Worm (Caenorhabditis elegans) whole organism, mixed stage, embryonic: ENCODE measurements around the gene zipt-13.

Source experiments
- M03D4.4 ChIP-seq: sonication (generic microtip); optimal IDR thresholded peaks from 2 replicates; lab custom pipeline; 2017; ENCODE audit warnings: mild to moderate bottlenecking, missing genetic modification characterization, missing compliant biosample characterization
- bed-3 ChIP-seq: fragments of 200-800 bp; sonication (Bioruptor generic); optimal IDR thresholded peaks from 3 replicates; lab custom pipeline; 2018; ENCODE audit warnings: mild to moderate bottlenecking, missing genetic modification characterization, moderate library complexity, missing compliant biosample characterization
- blmp-1 ChIP-seq: fragments of 150-350 bp; optimal IDR thresholded peaks from 2 replicates; lab custom pipeline; 2014; ENCODE audit warnings: missing biosample characterization, missing genetic modification characterization
- ceh-39 ChIP-seq: fragments of 150-350 bp; optimal IDR thresholded peaks from 2 replicates; lab custom pipeline; 2014; ENCODE audit warnings: missing biosample characterization, missing genetic modification characterization
- ceh-43 ChIP-seq: fragments of 200-800 bp; sonication (Bioruptor generic); optimal IDR thresholded peaks from 2 replicates; lab custom pipeline; 2018; ENCODE audit warnings: mild to moderate bottlenecking, missing genetic modification characterization, moderate library complexity, missing compliant biosample characterization
- ceh-83 ChIP-seq: fragments of 200-800 bp; sonication (Bioruptor generic); optimal IDR thresholded peaks from 2 replicates; lab custom pipeline; 2018; ENCODE audit warnings: mild to moderate bottlenecking, missing genetic modification characterization, missing compliant biosample characterization
- ces-1 ChIP-seq: fragments of 150-350 bp; optimal IDR thresholded peaks from 2 replicates; lab custom pipeline; 2014; ENCODE audit warnings: missing biosample characterization, missing genetic modification reagents, missing genetic modification characterization
- drap-1 ChIP-seq: fragments of 200-800 bp; sonication (Bioruptor generic); optimal IDR thresholded peaks from 3 replicates; lab custom pipeline; 2018; ENCODE audit warnings: mild to moderate bottlenecking, missing genetic modification characterization, missing compliant biosample characterization
- elt-1 ChIP-seq: sonication (generic microtip); optimal IDR thresholded peaks from 2 replicates; lab custom pipeline; 2017; ENCODE audit warnings: missing genetic modification characterization, mild to moderate bottlenecking, missing compliant biosample characterization, antibody characterized with exemption, moderate library complexity, borderline replicate concordance; ENCODE audit not compliant: insufficient read depth
- elt-3 ChIP-seq: fragments of 150-350 bp; optimal IDR thresholded peaks from 2 replicates; lab custom pipeline; 2014; ENCODE audit warnings: missing biosample characterization, missing genetic modification characterization
- flh-1 ChIP-seq: fragments of 200-800 bp; sonication (Bioruptor generic); optimal IDR thresholded peaks from 2 replicates; lab custom pipeline; 2018; ENCODE audit warnings: mild to moderate bottlenecking, missing genetic modification characterization, moderate library complexity, missing compliant biosample characterization
- ham-2 ChIP-seq: fragments of 200-800 bp; sonication (Bioruptor generic); optimal IDR thresholded peaks from 2 replicates; lab custom pipeline; 2018; ENCODE audit warnings: mild to moderate bottlenecking, missing genetic modification characterization, missing compliant biosample characterization
- lin-13 ChIP-seq: fragments of 150-350 bp; optimal IDR thresholded peaks from 2 replicates; lab custom pipeline; 2014; ENCODE audit warnings: missing biosample characterization, missing genetic modification characterization
- lin-32 ChIP-seq: fragments of 200-800 bp; sonication (Bioruptor generic); optimal IDR thresholded peaks from 2 replicates; lab custom pipeline; 2018; ENCODE audit warnings: mild to moderate bottlenecking, missing genetic modification characterization, missing compliant biosample characterization
- lsy-2 ChIP-seq: fragments of 150-350 bp; optimal IDR thresholded peaks from 2 replicates; lab custom pipeline; 2014; ENCODE audit warnings: missing biosample characterization, missing genetic modification characterization
- mab-5 ChIP-seq: fragments of 150-350 bp; optimal IDR thresholded peaks from 2 replicates; lab custom pipeline; 2014; ENCODE audit warnings: missing biosample characterization, missing genetic modification characterization
- mep-1 ChIP-seq: fragments of 150-350 bp; optimal IDR thresholded peaks from 2 replicates; lab custom pipeline; 2017; ENCODE audit warnings: missing biosample characterization, missing genetic modification reagents, missing genetic modification characterization, inconsistent platforms
- mls-2 ChIP-seq: sonication (generic microtip); optimal IDR thresholded peaks from 2 replicates; lab custom pipeline; 2016; ENCODE audit warnings: mild to moderate bottlenecking, missing genetic modification characterization, moderate library complexity, missing compliant biosample characterization
- nhr-12 ChIP-seq: fragments of 150-350 bp; optimal IDR thresholded peaks from 2 replicates; lab custom pipeline; 2014; ENCODE audit warnings: missing biosample characterization, missing genetic modification characterization
- nhr-2 ChIP-seq: fragments of 150-350 bp; optimal IDR thresholded peaks from 2 replicates; lab custom pipeline; 2014; ENCODE audit warnings: missing biosample characterization, missing genetic modification characterization
- nhr-237 ChIP-seq: fragments of 150-350 bp; optimal IDR thresholded peaks from 2 replicates; lab custom pipeline; 2014; ENCODE audit warnings: missing biosample characterization, missing genetic modification characterization
- nhr-28 ChIP-seq: fragments of 150-350 bp; optimal IDR thresholded peaks from 2 replicates; lab custom pipeline; 2014; ENCODE audit warnings: missing biosample characterization, missing genetic modification characterization
- nhr-76 ChIP-seq: sonication (generic microtip); optimal IDR thresholded peaks from 2 replicates; lab custom pipeline; 2017; ENCODE audit warnings: missing biosample characterization, missing genetic modification characterization
- pha-4 ChIP-seq: fragments of 150-350 bp; optimal IDR thresholded peaks from 2 replicates; lab custom pipeline; 2018; ENCODE audit warnings: missing biosample characterization, missing genetic modification reagents, missing genetic modification characterization
- sem-2 ChIP-seq: fragments of 200-800 bp; sonication (Bioruptor generic); optimal IDR thresholded peaks from 2 replicates; lab custom pipeline; 2018; ENCODE audit warnings: mild to moderate bottlenecking, missing genetic modification characterization, missing compliant biosample characterization
- snpc-4 ChIP-seq: fragments of 150-350 bp; optimal IDR thresholded peaks from 2 replicates; lab custom pipeline; 2014; ENCODE audit warnings: missing biosample characterization, missing genetic modification characterization
- tbx-8 ChIP-seq: fragments of 200-800 bp; sonication (Bioruptor generic); optimal IDR thresholded peaks from 2 replicates; lab custom pipeline; 2018; ENCODE audit warnings: mild to moderate bottlenecking, missing genetic modification characterization, moderate library complexity, missing compliant biosample characterization
- unc-120 ChIP-seq: sonication (generic microtip); optimal IDR thresholded peaks from 2 replicates; lab custom pipeline; 2017; ENCODE audit warnings: missing genetic modification characterization, missing compliant biosample characterization; ENCODE audit not compliant: poor library complexity, severe bottlenecking
- unc-39 ChIP-seq: fragments of 150-350 bp; optimal IDR thresholded peaks from 2 replicates; lab custom pipeline; 2014; ENCODE audit warnings: missing biosample characterization, missing genetic modification characterization
- unc-62 ChIP-seq: fragments of 150-350 bp; optimal IDR thresholded peaks from 2 replicates; lab custom pipeline; 2014; ENCODE audit warnings: missing biosample characterization, missing genetic modification reagents, missing genetic modification characterization
- ztf-11 ChIP-seq: fragments of 150-350 bp; optimal IDR thresholded peaks from 2 replicates; lab custom pipeline; 2014; ENCODE audit warnings: missing biosample characterization, missing genetic modification characterization

Gene zipt-13

DNA sequence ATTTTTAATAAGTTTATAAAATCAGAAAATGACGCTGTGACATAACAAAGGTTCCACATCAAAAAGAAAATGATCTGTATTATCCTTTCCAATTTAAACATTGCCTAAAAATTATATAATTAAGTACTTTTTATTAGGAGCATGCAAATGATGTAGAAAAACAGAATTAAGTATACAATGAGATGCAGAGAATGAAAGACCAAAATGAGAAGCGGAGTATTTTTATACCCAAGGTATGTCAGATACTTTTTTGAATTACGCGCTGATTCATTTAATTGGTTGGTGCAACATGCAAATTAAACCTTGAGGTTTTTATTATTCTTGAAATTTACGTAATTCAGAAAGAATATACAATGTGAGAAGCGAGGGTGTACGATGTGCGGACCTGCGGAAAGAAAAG, 23.3 kb upstream of the zipt-13 start, which contains the start of gene C32A9.1:
Gene C32A9.1, minus strand, starts transcription at position 101 of the 400 bp plus-strand sequence.
- TF ChIP-seq unc-120 (tag; lab: Kevin White, UChicago), result no peak
- TF ChIP-seq mep-1 (tag; lab: Kevin White, UChicago), result no peak
- TF ChIP-seq mls-2 (tag; lab: Kevin White, UChicago), result no peak
- no peak for TF ChIP-seq ceh-43 (GFP tag; lab: Kevin White, UChicago)
- TF ChIP-seq blmp-1 (tag; lab: Kevin White, UChicago), result no peak
- no peak for TF ChIP-seq lsy-2 (tag; lab: Kevin White, UChicago)
- no peak for TF ChIP-seq ceh-39 (tag; lab: Kevin White, UChicago)
- no peak for TF ChIP-seq unc-39 (tag; lab: Kevin White, UChicago)
- no peak for TF ChIP-seq nhr-237
- TF ChIP-seq nhr-76 (tag; lab: Kevin White, UChicago), result no peak
- TF ChIP-seq flh-1 (GFP tag; lab: Kevin White, UChicago), result no peak
- TF ChIP-seq drap-1 (GFP tag; lab: Kevin White, UChicago), result no peak
- no peak for TF ChIP-seq nhr-28
- TF ChIP-seq ceh-83 (GFP tag; lab: Kevin White, UChicago), result no peak
- no peak for TF ChIP-seq ham-2 (GFP tag; lab: Kevin White, UChicago)
- no peak for TF ChIP-seq ces-1 (GFP tag; lab: Kevin White, UChicago)
- TF ChIP-seq M03D4.4 (tag; lab: Kevin White, UChicago), result no peak
- no peak for TF ChIP-seq pha-4 (tag; lab: Kevin White, UChicago)

DNA sequence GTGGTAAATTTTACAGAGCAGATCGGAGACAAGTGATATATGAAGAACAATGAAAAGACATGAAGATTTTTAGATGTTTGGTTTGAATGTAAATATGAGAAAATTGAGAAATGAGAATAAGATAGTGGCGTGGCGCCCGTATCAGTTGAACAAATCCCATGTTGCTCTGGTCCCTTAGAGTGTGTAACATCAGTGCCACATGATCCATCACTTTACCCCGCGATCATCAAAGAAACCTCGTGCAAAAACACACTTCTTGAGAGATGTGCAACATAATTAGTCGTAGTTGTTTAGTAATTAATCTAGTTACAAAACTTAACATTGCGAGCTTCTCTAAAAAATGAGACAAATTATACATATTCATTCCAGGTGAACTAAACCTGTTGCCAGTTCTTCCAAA, 17.3 kb upstream of the zipt-13 start:
- no peak for TF ChIP-seq lsy-2 (tag; lab: Kevin White, UChicago)
- peak; percentile 9 for TF ChIP-seq unc-120 (tag; lab: Kevin White, UChicago)
- TF ChIP-seq unc-62 (GFP tag; lab: Kevin White, UChicago), result peak; percentile 25

DNA sequence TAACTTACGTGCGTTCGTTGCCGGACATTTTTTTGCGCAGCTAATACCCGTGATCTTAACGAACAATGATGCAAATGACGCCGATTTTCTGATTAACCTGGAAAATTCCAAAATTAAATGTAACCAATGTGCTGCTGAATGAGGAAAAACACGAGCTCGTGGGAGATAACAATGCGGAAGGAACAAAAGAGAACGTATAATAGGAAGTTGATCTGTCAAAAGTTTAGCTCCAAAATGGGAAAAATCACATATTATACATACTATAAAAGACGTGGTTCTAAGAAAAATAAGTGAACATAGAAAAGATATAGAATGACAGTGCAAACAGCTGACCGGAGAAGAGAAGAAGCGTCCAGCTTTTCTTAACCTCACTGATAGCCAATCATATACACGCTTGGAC, 16.0 kb upstream of the zipt-13 start, which contains the start of gene C14H10.2:
Gene C14H10.2, minus strand, starts transcription at position 101 of the 400 bp plus-strand sequence.
- TF ChIP-seq unc-120 (tag; lab: Kevin White, UChicago) (peak; percentile 0), snpc-4 (tag; lab: Kevin White, UChicago) (no peak)
- TF ChIP-seq, all 35 proteins: peak for 1

- TF ChIP-seq unc-120 (tag; lab: Kevin White, UChicago) (no peak), mab-5 (tag; lab: Kevin White, UChicago) (no peak), sem-2 (GFP tag; lab: Kevin White, UChicago) (no peak), nhr-2 (tag; lab: Kevin White, UChicago) (peak; percentile 54), mep-1 (tag; lab: Kevin White, UChicago) (no peak), bed-3 (GFP tag; lab: Kevin White, UChicago) (no peak), ceh-43 (GFP tag; lab: Kevin White, UChicago) (no peak), drap-1 (GFP tag; lab: Kevin White, UChicago) (no peak)
- TF ChIP-seq, all 35 proteins: peak for 1
Measured at ce11 chrX:10249685-10250084, 12.9 kb upstream of the zipt-13 start.

DNA sequence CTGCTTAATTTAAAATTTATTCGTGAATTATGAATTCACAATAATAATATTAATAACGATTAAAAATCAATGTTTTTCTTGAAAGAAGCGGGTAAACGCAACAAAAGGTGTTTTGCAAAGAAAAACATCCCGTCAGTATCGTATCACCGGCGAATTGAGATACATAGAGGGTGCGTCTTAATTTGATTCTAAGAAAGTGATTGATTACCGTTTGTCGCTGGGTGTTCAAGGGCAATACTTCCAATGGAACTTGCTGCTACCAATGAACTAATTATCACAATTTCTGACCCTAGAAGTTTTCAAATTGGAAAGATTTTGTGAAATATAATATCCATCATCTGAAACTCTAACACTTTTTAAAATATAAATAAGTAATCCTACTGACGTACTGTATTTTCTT, 8.9 kb upstream of the zipt-13 start:
- TF ChIP-seq snpc-4 (tag; lab: Kevin White, UChicago) (no peak), nhr-2 (tag; lab: Kevin White, UChicago) (no peak), lin-13 (tag; lab: Kevin White, UChicago) (no peak), mab-5 (tag; lab: Kevin White, UChicago) (no peak), M03D4.4 (tag; lab: Kevin White, UChicago) (no peak), unc-62 (GFP tag; lab: Kevin White, UChicago) (no peak), lin-32 (no peak), tbx-8 (GFP tag; lab: Kevin White, UChicago) (no peak), ceh-43 (GFP tag; lab: Kevin White, UChicago) (no peak), ceh-39 (tag; lab: Kevin White, UChicago) (no peak), elt-3 (no peak), bed-3 (GFP tag; lab: Kevin White, UChicago) (no peak), ceh-83 (GFP tag; lab: Kevin White, UChicago) (no peak)
- TF ChIP-seq, all 35 proteins: peak for 0

ce11 chrX:10240939-10241338, 4.2 kb upstream of the zipt-13 start, which contains the start of gene str-74:
Gene str-74 (minus strand): TSS chrX:10241039.
- no peak for TF ChIP-seq nhr-12 (tag; lab: Kevin White, UChicago)
- no peak for TF ChIP-seq ztf-11 (tag; lab: Kevin White, UChicago)
- TF ChIP-seq lin-13 (tag; lab: Kevin White, UChicago), result no peak
- TF ChIP-seq blmp-1 (tag; lab: Kevin White, UChicago), result no peak
- no peak for TF ChIP-seq ham-2 (GFP tag; lab: Kevin White, UChicago)
- TF ChIP-seq unc-39 (tag; lab: Kevin White, UChicago), result no peak
- no peak for TF ChIP-seq elt-1 (tag; lab: Kevin White, UChicago)
